Worm (Caenorhabditis elegans) whole organism, young adult: ENCODE measurements around the gene ttyh-1.
A peak's percentile ranks its signal among the peaks of the same experiment; 100 is the strongest.

Experiments
- B0336.3 ChIP-seq: fragments of 200-800 bp; sonication (Bioruptor generic); IDR thresholded peaks from 2 replicates; pipeline ENCODE4 v1.3.6; 2022; ENCODE audit warnings: missing genetic modification characterization, missing compliant biosample characterization
- C06A6.2 ChIP-seq: fragments of 200-800 bp; sonication (Bioruptor generic); conservative IDR thresholded peaks from 2 replicates; pipeline ENCODE4 v1.3.6; 2022; ENCODE audit warnings: missing genetic modification characterization, missing compliant biosample characterization
- F22D6.2 ChIP-seq: sonication (generic microtip); optimal IDR thresholded peaks from 2 replicates; lab custom pipeline; 2016; ENCODE audit warnings: mild to moderate bottlenecking, missing genetic modification characterization, missing compliant biosample characterization
- F23B12.7 ChIP-seq: sonication (generic microtip); optimal IDR thresholded peaks from 2 replicates; lab custom pipeline; 2017; ENCODE audit warnings: missing genetic modification characterization, mild to moderate bottlenecking, missing compliant biosample characterization, antibody characterized with exemption, moderate library complexity; ENCODE audit not compliant: insufficient read depth
- F33H1.4 ChIP-seq: fragments of 200-800 bp; sonication (Bioruptor generic); IDR thresholded peaks from 2 replicates; pipeline ENCODE4 v1.3.6; 2022; ENCODE audit warnings: missing genetic modification reagents, missing genetic modification characterization, missing compliant biosample characterization
- F57A8.1 ChIP-seq: fragments of 200-800 bp; sonication (Bioruptor generic); optimal IDR thresholded peaks from 2 replicates; lab custom pipeline; 2018; ENCODE audit warnings: mild to moderate bottlenecking, missing genetic modification characterization, moderate library complexity, missing compliant biosample characterization
- Y53F4B.3 ChIP-seq: fragments of 200-800 bp; sonication (Bioruptor generic); IDR thresholded peaks from 2 replicates; pipeline ENCODE4 v1.3.6; 2022; ENCODE audit warnings: missing genetic modification reagents, missing genetic modification characterization, missing compliant biosample characterization
- Y53G8AR.9 ChIP-seq: fragments of 200-800 bp; sonication (Bioruptor generic); conservative IDR thresholded peaks from 2 replicates; pipeline ENCODE4 v1.3.6; 2022; ENCODE audit warnings: missing genetic modification reagents, missing genetic modification characterization, missing compliant biosample characterization
- Y95B8A.8 ChIP-seq: fragments of 200-800 bp; sonication (Bioruptor generic); IDR thresholded peaks from 2 replicates; pipeline ENCODE4 v1.3.6; 2022; ENCODE audit warnings: missing genetic modification reagents, missing genetic modification characterization, missing compliant biosample characterization
- ZK185.1 ChIP-seq: sonication (generic microtip); optimal IDR thresholded peaks from 2 replicates; lab custom pipeline; 2016; ENCODE audit warnings: mild to moderate bottlenecking, missing genetic modification characterization, missing compliant biosample characterization; ENCODE audit not compliant: poor library complexity, severe bottlenecking
- akir-1 ChIP-seq: fragments of 200-800 bp; sonication (Bioruptor generic); optimal IDR thresholded peaks from 2 replicates; lab custom pipeline; 2018; ENCODE audit warnings: mild to moderate bottlenecking, missing genetic modification characterization, moderate library complexity, missing compliant biosample characterization
- ama-1 ChIP-seq, 3 experiments: fragments of 150-350 bp in 1 of 3; sonication (generic microtip) in 2 of 3; optimal IDR thresholded peaks; 2 replicates each; lab custom pipeline; 2014 to 2018; ENCODE audit warnings: missing biosample characterization in 2 of 3, missing genetic modification characterization in 2 of 3, missing genetic modification reagents in 2 of 3
- atf-7 ChIP-seq: sonication (generic microtip); optimal IDR thresholded peaks from 2 replicates; lab custom pipeline; 2017; ENCODE audit warnings: mild to moderate bottlenecking, missing genetic modification characterization, missing compliant biosample characterization
- cebp-1 ChIP-seq, 2 experiments: fragments of 200-800 bp in 1 of 2; sonication (Bioruptor generic) in 1 of 2; sonication (generic microtip) in 1 of 2; IDR thresholded peaks in 1 of 2; optimal IDR thresholded peaks in 1 of 2; 2 replicates each; pipeline versions ENCODE4 v1.3.6 to Lab custom; 2017 to 2022; ENCODE audit warnings: missing compliant biosample characterization in 2 of 2, missing genetic modification characterization in 2 of 2, mild to moderate bottlenecking in 1 of 2, missing genetic modification reagents in 1 of 2, moderate library complexity in 1 of 2
- cebp-2 ChIP-seq: fragments of 200-800 bp; sonication (Bioruptor generic); IDR thresholded peaks from 2 replicates; pipeline ENCODE4 v1.3.6; 2022; ENCODE audit warnings: missing genetic modification characterization, missing compliant biosample characterization
- ceh-91 ChIP-seq: fragments of 200-800 bp; sonication (Bioruptor generic); IDR thresholded peaks from 2 replicates; pipeline ENCODE4 v1.3.6; 2022; ENCODE audit warnings: missing genetic modification reagents, missing genetic modification characterization, missing compliant biosample characterization
- die-1 ChIP-seq: sonication (generic microtip); optimal IDR thresholded peaks from 2 replicates; lab custom pipeline; 2016; ENCODE audit warnings: missing genotype, mild to moderate bottlenecking, missing genetic modification characterization, missing compliant biosample characterization
- dox-1 ChIP-seq: fragments of 200-800 bp; sonication (Bioruptor generic); IDR thresholded peaks from 2 replicates; pipeline ENCODE4 v1.3.6; 2022; ENCODE audit warnings: missing genetic modification reagents, missing genetic modification characterization, missing compliant biosample characterization
- egl-18 ChIP-seq: fragments of 200-800 bp; sonication (Bioruptor generic); IDR thresholded peaks from 2 replicates; pipeline ENCODE4 v1.3.6; 2022; ENCODE audit warnings: missing genetic modification reagents, missing genetic modification characterization, missing compliant biosample characterization
- ekl-4 ChIP-seq: fragments of 200-800 bp; sonication (Bioruptor generic); IDR thresholded peaks from 2 replicates; pipeline ENCODE4 v1.3.6; 2022; ENCODE audit warnings: missing genetic modification reagents, missing genetic modification characterization, missing compliant biosample characterization
- hmg-1.2 ChIP-seq: fragments of 200-800 bp; sonication (Bioruptor generic); IDR thresholded peaks from 2 replicates; pipeline ENCODE4 v1.3.6; 2022; ENCODE audit warnings: missing genetic modification reagents, missing genetic modification characterization, missing compliant biosample characterization
- let-526 ChIP-seq: fragments of 200-800 bp; sonication (Bioruptor generic); IDR thresholded peaks from 2 replicates; pipeline ENCODE4 v1.3.6; 2022; ENCODE audit warnings: missing genetic modification reagents, missing genetic modification characterization, missing compliant biosample characterization
- let-607 ChIP-seq, 2 experiments: fragments of 200-800 bp in 1 of 2; sonication (Bioruptor generic) in 1 of 2; sonication (generic microtip) in 1 of 2; optimal IDR thresholded peaks; 2 replicates each; lab custom pipeline; 2016 to 2018; ENCODE audit warnings: mild to moderate bottlenecking in 2 of 2, missing compliant biosample characterization in 2 of 2, missing genetic modification characterization in 2 of 2, moderate library complexity in 2 of 2, missing genotype in 1 of 2
- lsl-1 ChIP-seq: fragments of 200-800 bp; sonication (Bioruptor generic); optimal IDR thresholded peaks from 2 replicates; lab custom pipeline; 2018; ENCODE audit warnings: mild to moderate bottlenecking, missing genetic modification characterization, moderate library complexity, missing compliant biosample characterization
- nfyb-1 ChIP-seq: fragments of 200-800 bp; sonication (Bioruptor generic); IDR thresholded peaks from 2 replicates; pipeline ENCODE4 v1.3.6; 2022; ENCODE audit warnings: missing genetic modification reagents, missing genetic modification characterization, missing compliant biosample characterization
- nhr-120 ChIP-seq: fragments of 200-800 bp; sonication (Bioruptor generic); IDR thresholded peaks from 2 replicates; pipeline ENCODE4 v1.3.6; 2022; ENCODE audit warnings: missing genetic modification characterization, missing compliant biosample characterization
- nhr-179 ChIP-seq: sonication (generic microtip); optimal IDR thresholded peaks from 2 replicates; lab custom pipeline; 2016; ENCODE audit warnings: mild to moderate bottlenecking, missing genetic modification characterization, missing compliant biosample characterization
- nhr-80 ChIP-seq: sonication (generic microtip); optimal IDR thresholded peaks from 2 replicates; lab custom pipeline; 2016; ENCODE audit warnings: missing genetic modification characterization, missing compliant biosample characterization
- pha-4 ChIP-seq: fragments of 150-350 bp; sonication (generic microtip); optimal IDR thresholded peaks from 2 replicates; lab custom pipeline; 2014; ENCODE audit warnings: missing biosample characterization, missing genetic modification reagents, missing genetic modification characterization
- rec-8 ChIP-seq, 2 experiments: sonication (generic microtip); optimal IDR thresholded peaks; 2 replicates each; lab custom pipeline; 2016; ENCODE audit warnings: mild to moderate bottlenecking in 2 of 2, missing genetic modification characterization in 2 of 2, missing genetic modification reagents in 2 of 2, missing genotype in 2 of 2, missing biosample characterization in 1 of 2, missing compliant biosample characterization in 1 of 2, moderate library complexity in 1 of 2
- repo-1 ChIP-seq: sonication (generic microtip); optimal IDR thresholded peaks from 2 replicates; lab custom pipeline; 2017; ENCODE audit warnings: mild to moderate bottlenecking, missing genetic modification characterization, missing compliant biosample characterization
- snpc-1.3 ChIP-seq: sonication (generic microtip); optimal IDR thresholded peaks from 2 replicates; lab custom pipeline; 2017; ENCODE audit warnings: missing genetic modification characterization, mild to moderate bottlenecking, missing compliant biosample characterization, antibody characterized with exemption, moderate library complexity, missing genotype, missing genetic modification reagents; ENCODE audit not compliant: insufficient read depth
- somi-1 ChIP-seq: fragments of 200-800 bp; sonication (Bioruptor generic); optimal IDR thresholded peaks from 2 replicates; lab custom pipeline; 2018; ENCODE audit warnings: mild to moderate bottlenecking, missing genetic modification characterization, missing compliant biosample characterization
- tbp1 ChIP-seq: fragments of 200-800 bp; sonication (Bioruptor generic); optimal IDR thresholded peaks from 2 replicates; lab custom pipeline; 2018; ENCODE audit warnings: mild to moderate bottlenecking, missing genetic modification characterization, missing compliant biosample characterization
- tbx-9 ChIP-seq: sonication (generic microtip); optimal IDR thresholded peaks from 2 replicates; lab custom pipeline; 2016; ENCODE audit warnings: borderline replicate concordance, missing genetic modification characterization, inconsistent platforms, missing compliant biosample characterization
- tlf-1 ChIP-seq: fragments of 200-800 bp; sonication (Bioruptor generic); optimal IDR thresholded peaks from 2 replicates; lab custom pipeline; 2018; ENCODE audit warnings: mild to moderate bottlenecking, missing genetic modification characterization, missing compliant biosample characterization
- ztf-25 ChIP-seq: fragments of 200-800 bp; sonication (Bioruptor generic); IDR thresholded peaks from 2 replicates; pipeline ENCODE4 v1.3.6; 2022; ENCODE audit warnings: missing genetic modification reagents, missing genetic modification characterization, missing compliant biosample characterization
- ztf-26 ChIP-seq: sonication (generic microtip); optimal IDR thresholded peaks from 2 replicates; lab custom pipeline; 2017; ENCODE audit warnings: missing genetic modification characterization, missing compliant biosample characterization
- ztf-3 ChIP-seq: fragments of 200-800 bp; sonication (Bioruptor generic); optimal IDR thresholded peaks from 2 replicates; lab custom pipeline; 2018; ENCODE audit warnings: mild to moderate bottlenecking, missing genetic modification characterization, missing compliant biosample characterization

Gene ttyh-1

ce11 chrX:11406784-11407183 lies 38.3 kb downstream of the ttyh-1 start:
- TF ChIP-seq Y53G8AR.9 (peak; percentile 17; the same call in 1 of the 2 replicates), F22D6.2 (no peak), nhr-80 (tag; lab: Kevin White, UChicago) (peak; percentile 4)

- TF ChIP-seq ztf-3 (GFP tag; lab: Kevin White, UChicago) (no peak), dox-1 (GFP tag; lab: Robert Waterston, UW) (0 out of 2 replicates have a peak, but pooled peaks have one; percentile 13), nhr-80 (tag; lab: Kevin White, UChicago) (peak; percentile 84), let-526 (GFP tag; lab: Robert Waterston, UW) (no peak), hmg-1.2 (no peak), nfyb-1 (GFP tag; lab: Robert Waterston, UW) (peak; percentile 30; the same call in 1 of the 2 replicates), ama-1 (optimal IDR thresholded peaks at IDR 0.05; lab: Kevin White, UChicago) (peak; percentile 68), ama-1 (GFP tag; optimal IDR thresholded peaks at IDR 0.05; lab: Kevin White, UChicago) (no peak), F57A8.1 (GFP tag; lab: Kevin White, UChicago) (no peak), cebp-2 (no peak), atf-7 (peak; percentile 23)
Measured at ce11 chrX:11407682-11408335, 39.3 kb downstream of the ttyh-1 start, which contains the start of gene F08B12.4. TSS of gene F08B12.4 (minus strand) at chrX:11407732.

- TF ChIP-seq rec-8 (tag; optimal IDR thresholded peaks at IDR 0.05; lab: Kevin White, UChicago), result no peak
- TF ChIP-seq Y53G8AR.9, result no peak
- TF ChIP-seq tlf-1 (GFP tag; lab: Kevin White, UChicago), result no peak
- 0 out of 2 replicates have a peak, but pooled peaks have one; percentile 41 for TF ChIP-seq ekl-4 (GFP tag; lab: Robert Waterston, UW)
- TF ChIP-seq ZK185.1 (tag; lab: Kevin White, UChicago), result peak; percentile 48
- no peak for TF ChIP-seq let-607 (tag; optimal IDR thresholded peaks at IDR 0.05; lab: Kevin White, UChicago)
- TF ChIP-seq C06A6.2 (GFP tag; lab: Robert Waterston, UW), result no peak
- peak; percentile 46 for TF ChIP-seq nhr-80 (tag; lab: Kevin White, UChicago)
- TF ChIP-seq repo-1 (tag; lab: Kevin White, UChicago), result peak; percentile 44
- no peak for TF ChIP-seq cebp-1 (GFP tag; IDR thresholded peaks at IDR 0.05; lab: Robert Waterston, UW)
- peak; percentile 30 for TF ChIP-seq cebp-1 (tag; optimal IDR thresholded peaks at IDR 0.05; lab: Kevin White, UChicago)
- TF ChIP-seq egl-18 (GFP tag; lab: Robert Waterston, UW), result no peak
- TF ChIP-seq B0336.3 (GFP tag; lab: Robert Waterston, UW), result peak; percentile 28; the same call in 1 of the 2 replicates
- TF ChIP-seq pha-4, result peak; percentile 20
- TF ChIP-seq ceh-91 (GFP tag; lab: Robert Waterston, UW), result no peak
- TF ChIP-seq ztf-26 (tag; lab: Kevin White, UChicago), result peak; percentile 39
- no peak for TF ChIP-seq Y53F4B.3 (GFP tag; lab: Robert Waterston, UW)
- no peak for TF ChIP-seq F33H1.4 (GFP tag; lab: Robert Waterston, UW)
Measured at ce11 chrX:11409457-11409856, 40.9 kb downstream of the ttyh-1 start.

- TF ChIP-seq snpc-1.3 (tag; lab: Kevin White, UChicago), result no peak
- TF ChIP-seq tbp1 (GFP tag; lab: Kevin White, UChicago), result no peak
- no peak for TF ChIP-seq Y95B8A.8 (GFP tag; lab: Robert Waterston, UW)
- no peak for TF ChIP-seq F23B12.7
- no peak for TF ChIP-seq nhr-120 (GFP tag; lab: Robert Waterston, UW)
- no peak for TF ChIP-seq akir-1 (GFP tag; lab: Kevin White, UChicago)
- no peak for TF ChIP-seq somi-1
- no peak for TF ChIP-seq ZK185.1 (tag; lab: Kevin White, UChicago)
- no peak for TF ChIP-seq lsl-1 (GFP tag; lab: Kevin White, UChicago)
- no peak for TF ChIP-seq nhr-179 (tag; lab: Kevin White, UChicago)
- no peak for TF ChIP-seq ztf-25 (GFP tag; lab: Robert Waterston, UW)
- no peak for TF ChIP-seq atf-7
- TF ChIP-seq die-1, result no peak
- TF ChIP-seq tbx-9 (tag; lab: Kevin White, UChicago), result no peak
Measured at ce11 chrX:11411675-11412074, 43.2 kb downstream of the ttyh-1 start.
